Fruit fly (Drosophila melanogaster): Measurements from ENCODE around the gene CG12289.

dm6 chr3L:11431251-11431925, 26.9 kb downstream of the CG12289 start:
- TF ChIP-seq insv (optimal IDR thresholded peaks at IDR 0.05): no peak
- no peak for TF ChIP-seq ttk (optimal IDR thresholded peaks at IDR 0.05)
- no peak for TF ChIP-seq psq (optimal IDR thresholded peaks at IDR 0.05)
- no peak for TF ChIP-seq Sin3A (optimal IDR thresholded peaks at IDR 0.05)
- no peak for TF ChIP-seq h (optimal IDR thresholded peaks at IDR 0.05)
- TF ChIP-seq Myc (optimal IDR thresholded peaks at IDR 0.05): no peak

All from Kc167 (cell line).